Fruit fly (Drosophila melanogaster) whole organism, adult: ENCODE data around the gene CG7565.
A peak's percentile ranks its signal among the peaks of the same experiment; 100 is the strongest.

ENCODE experiments used
- CG11617 ChIP-seq: fragments of 200-800 bp; sonication (Bioruptor generic); optimal IDR thresholded peaks from 2 replicates; lab custom pipeline; 2017; ENCODE audit warnings: mild to moderate bottlenecking, missing biosample characterization, missing genetic modification reagents, missing genetic modification characterization
- CG12768 ChIP-seq: fragments of 200-800 bp; sonication (Bioruptor generic); optimal IDR thresholded peaks from 2 replicates; lab custom pipeline; 2017; ENCODE audit warnings: missing biosample characterization, missing genetic modification characterization, mild to moderate bottlenecking, moderate library complexity, missing genetic modification reagents
- CG14711 ChIP-seq: fragments of 200-800 bp; sonication (Bioruptor generic); optimal IDR thresholded peaks from 2 replicates; lab custom pipeline; 2018; ENCODE audit warnings: missing biosample characterization, mild to moderate bottlenecking, missing genetic modification characterization, moderate library complexity
- CG1620 ChIP-seq: fragments of 200-800 bp; sonication (Bioruptor generic); optimal IDR thresholded peaks from 2 replicates; lab custom pipeline; 2016; ENCODE audit warnings: missing biosample characterization, missing genetic modification characterization
- CG33017 ChIP-seq: fragments of 200-800 bp; sonication (Bioruptor generic); optimal IDR thresholded peaks from 2 replicates; lab custom pipeline; 2018; ENCODE audit warnings: missing biosample characterization, mild to moderate bottlenecking, missing genetic modification characterization, moderate library complexity
- CG5204 ChIP-seq: fragments of 200-800 bp; sonication (Bioruptor generic); optimal IDR thresholded peaks from 2 replicates; lab custom pipeline; 2016; ENCODE audit warnings: missing biosample characterization, missing genetic modification characterization
- CG7045 ChIP-seq: fragments of 200-800 bp; sonication (Bioruptor generic); optimal IDR thresholded peaks from 2 replicates; lab custom pipeline; 2017; ENCODE audit warnings: missing biosample characterization, mild to moderate bottlenecking, missing genetic modification characterization
- CG7101 ChIP-seq: fragments of 200-800 bp; sonication (Bioruptor generic); optimal IDR thresholded peaks from 2 replicates; lab custom pipeline; 2018; ENCODE audit warnings: missing biosample characterization, mild to moderate bottlenecking, missing genetic modification characterization, moderate library complexity
- Clk ChIP-seq: fragments of 200-800 bp; sonication (Bioruptor generic); optimal IDR thresholded peaks from 2 replicates; lab custom pipeline; 2017; ENCODE audit warnings: missing biosample characterization, missing genetic modification characterization
- Crg-1 ChIP-seq: fragments of 200-800 bp; sonication (Bioruptor generic); optimal IDR thresholded peaks from 2 replicates; lab custom pipeline; 2016; ENCODE audit warnings: missing biosample characterization, missing genetic modification characterization
- Hr96 ChIP-seq: fragments of 200-800 bp; sonication (Bioruptor generic); optimal IDR thresholded peaks from 2 replicates; lab custom pipeline; 2016; ENCODE audit warnings: missing biosample characterization, missing genetic modification characterization
- Mnt ChIP-seq: fragments of 200-800 bp; sonication (Bioruptor generic); optimal IDR thresholded peaks from 2 replicates; lab custom pipeline; 2016; ENCODE audit warnings: missing biosample characterization, mild to moderate bottlenecking, missing genetic modification characterization
- bab1 ChIP-seq: fragments of 200-800 bp; sonication (Bioruptor generic); optimal IDR thresholded peaks from 3 replicates; lab custom pipeline; 2019; ENCODE audit warnings: missing biosample characterization, mild to moderate bottlenecking, missing genetic modification characterization, moderate library complexity
- cic ChIP-seq: fragments of 200-800 bp; sonication (Bioruptor generic); optimal IDR thresholded peaks from 2 replicates; lab custom pipeline; 2017; ENCODE audit warnings: missing biosample characterization, mild to moderate bottlenecking, missing genetic modification characterization, moderate library complexity
- cnc ChIP-seq, 2 experiments: fragments of >200 bp; optimal IDR thresholded peaks; 2 replicates each; lab custom pipeline; 2017
- kay ChIP-seq: fragments of 200-800 bp; sonication (Bioruptor generic); peaks from one replicate; lab custom pipeline; 2016; ENCODE audit warnings: missing biosample characterization, missing genetic modification characterization, borderline replicate concordance
- ovo ChIP-seq: fragments of 200-800 bp; sonication (Bioruptor generic); optimal IDR thresholded peaks from 2 replicates; lab custom pipeline; 2016; ENCODE audit warnings: missing biosample characterization, missing genetic modification characterization
- pad ChIP-seq: fragments of 200-800 bp; sonication (Bioruptor generic); optimal IDR thresholded peaks from 3 replicates; lab custom pipeline; 2017; ENCODE audit warnings: missing biosample characterization, missing genetic modification characterization, mild to moderate bottlenecking, moderate library complexity, missing genetic modification reagents
- tj ChIP-seq: fragments of 200-800 bp; sonication (Bioruptor generic); optimal IDR thresholded peaks from 3 replicates; lab custom pipeline; 2017; ENCODE audit warnings: missing biosample characterization, mild to moderate bottlenecking, missing genetic modification characterization, moderate library complexity
- toe ChIP-seq: fragments of 200-800 bp; sonication (Bioruptor generic); optimal IDR thresholded peaks from 2 replicates; lab custom pipeline; 2016; ENCODE audit warnings: missing biosample characterization, missing genetic modification characterization

Gene CG7565

DNA sequence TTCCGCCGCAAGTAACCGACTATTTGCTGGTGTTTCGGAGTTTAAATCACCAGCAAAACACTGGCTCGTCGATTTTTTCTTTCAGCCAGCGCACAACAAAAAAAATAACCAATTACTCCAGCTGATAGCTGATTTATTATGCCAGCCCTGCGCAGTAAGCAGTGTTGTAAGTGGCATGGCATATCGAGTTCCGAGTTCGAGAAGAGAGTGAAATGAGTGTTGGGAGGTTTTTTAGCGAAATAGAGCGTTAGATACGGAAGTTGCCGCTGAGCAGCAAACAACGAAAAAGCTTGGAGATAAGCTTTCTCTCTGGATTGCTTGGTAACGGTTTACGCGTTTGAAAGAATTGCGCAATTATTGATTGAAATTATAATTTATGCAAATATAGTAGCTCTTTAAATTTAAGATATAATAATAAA is at the start of gene CG7565:
CG7565 (minus strand) TSS at position 137 of the 419 bp plus-strand sequence.
- TF ChIP-seq tj (peak; percentile 54), CG7045 (GFP tag; lab: Kevin White, UChicago) (peak; percentile 71), pad (GFP tag; lab: Kevin White, UChicago) (peak; percentile 75), CG12768 (peak; percentile 87), Clk (GFP tag; lab: Kevin White, UChicago) (peak; percentile 60), toe (GFP tag; lab: Kevin White, UChicago) (peak; percentile 63), Hr96 (GFP tag; lab: Kevin White, UChicago) (peak; percentile 51), CG7101 (tag; lab: Kevin White, UChicago) (peak; percentile 86), CG33017 (tag; lab: Kevin White, UChicago) (peak; percentile 78), CG1620 (peak; percentile 26), CG11617 (peak; percentile 68), Mnt (GFP tag; lab: Kevin White, UChicago) (peak; percentile 84), Crg-1 (peak; percentile 80), bab1 (GFP tag; lab: Kevin White, UChicago) (peak; percentile 79), CG5204 (GFP tag; lab: Kevin White, UChicago) (no peak), CG14711 (tag; lab: Kevin White, UChicago) (peak; percentile 67), cic (peak; percentile 75), kay (peak; percentile 82), ovo (peak; percentile 74), cnc (optimal IDR thresholded peaks at IDR 0.05; lab: Kevin White, UChicago) (no peak)

DNA sequence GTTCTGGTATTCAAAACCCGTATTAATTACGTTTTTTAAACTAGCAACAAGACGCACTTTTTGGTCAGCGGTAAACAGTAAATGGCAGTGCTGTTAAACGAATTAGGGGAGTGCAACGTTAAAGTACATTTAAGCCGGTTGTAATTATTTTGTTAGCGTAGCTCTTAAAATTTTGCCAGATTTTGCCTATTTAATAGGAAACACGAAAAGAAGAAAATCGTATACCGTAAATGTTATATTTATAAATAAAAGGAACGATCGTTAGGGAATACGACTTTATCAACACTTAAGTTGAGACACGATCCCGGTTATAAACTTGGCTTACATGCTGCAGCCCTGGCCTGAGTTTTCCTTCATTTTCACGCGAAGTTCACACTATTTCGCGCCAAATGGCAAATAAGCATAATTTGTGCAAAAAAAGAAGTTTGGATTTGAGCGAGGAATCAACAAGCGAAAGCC is 45.9 kb upstream of the CG7565 start, which contains the start of the genes Setx and mus301:
Setx (minus strand) TSS at position 51 of the 459 bp plus-strand sequence.
mus301 (plus strand) TSS at position 361 of the 459 bp plus-strand sequence.
- peak; percentile 83 for TF ChIP-seq CG11617
- TF ChIP-seq tj = peak; percentile 72
- TF ChIP-seq CG12768 = peak; percentile 88
- peak; percentile 90 for TF ChIP-seq ovo
- TF ChIP-seq Mnt (GFP tag; lab: Kevin White, UChicago) = peak; percentile 76
- peak; percentile 82 for TF ChIP-seq pad (GFP tag; lab: Kevin White, UChicago)
- peak; percentile 81 for TF ChIP-seq CG7045 (GFP tag; lab: Kevin White, UChicago)
- peak; percentile 82 for TF ChIP-seq bab1 (GFP tag; lab: Kevin White, UChicago)
- TF ChIP-seq Hr96 (GFP tag; lab: Kevin White, UChicago) = peak; percentile 80
- no peak for TF ChIP-seq kay
- TF ChIP-seq CG7101 (tag; lab: Kevin White, UChicago) = peak; percentile 84
- peak; percentile 68 for TF ChIP-seq Clk (GFP tag; lab: Kevin White, UChicago)
- peak; percentile 34 for TF ChIP-seq cic
- TF ChIP-seq CG33017 (tag; lab: Kevin White, UChicago) = peak; percentile 58
- TF ChIP-seq toe (GFP tag; lab: Kevin White, UChicago) = peak; percentile 89
- TF ChIP-seq cnc (optimal IDR thresholded peaks at IDR 0.05; lab: Kevin White, UChicago) = no peak
- peak; percentile 74 for TF ChIP-seq CG14711 (tag; lab: Kevin White, UChicago)
- TF ChIP-seq Crg-1 = peak; percentile 91
- peak; percentile 89 for TF ChIP-seq CG5204 (GFP tag; lab: Kevin White, UChicago)
- TF ChIP-seq CG1620 = peak; percentile 90

DNA sequence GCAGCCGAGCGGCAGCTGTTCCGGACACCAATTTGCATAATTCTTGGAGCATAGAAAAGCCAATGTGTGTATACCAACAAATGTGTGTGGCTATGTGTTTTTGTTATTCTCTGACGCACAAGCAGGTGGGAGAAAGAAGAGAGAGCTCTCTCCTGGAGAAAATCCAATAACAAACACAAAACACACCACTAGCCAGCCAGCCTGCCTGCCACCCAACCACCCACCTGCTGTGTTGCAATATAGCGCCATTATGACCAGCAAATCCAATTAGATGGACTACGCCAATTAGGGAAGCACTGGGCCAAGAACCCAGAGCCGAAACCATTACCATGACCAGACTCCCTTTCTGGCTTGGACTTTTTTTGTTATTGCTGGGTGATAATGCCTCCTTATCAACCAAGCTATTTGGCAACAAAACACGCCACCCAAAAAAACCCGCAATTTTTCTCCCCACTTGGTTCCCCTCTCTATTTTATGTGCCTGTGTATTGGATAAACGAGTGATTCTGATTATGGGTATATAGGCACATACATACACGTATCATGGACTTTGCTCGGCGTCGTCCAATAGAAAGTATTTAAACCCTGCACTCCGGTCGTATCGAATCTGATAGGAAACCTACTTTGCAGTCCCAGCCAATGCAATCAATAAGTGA is 36.9 kb upstream of the CG7565 start:
- TF ChIP-seq pad (GFP tag; lab: Kevin White, UChicago) = peak; percentile 54
- TF ChIP-seq CG1620 = no peak
- TF ChIP-seq toe (GFP tag; lab: Kevin White, UChicago) = peak; percentile 34
- TF ChIP-seq ovo = no peak
- TF ChIP-seq CG12768 = peak; percentile 72
- no peak for TF ChIP-seq bab1 (GFP tag; lab: Kevin White, UChicago)
- peak; percentile 6 for TF ChIP-seq cic
- TF ChIP-seq tj = no peak
- peak; percentile 60 for TF ChIP-seq Mnt (GFP tag; lab: Kevin White, UChicago)
- peak; percentile 42 for TF ChIP-seq CG5204 (GFP tag; lab: Kevin White, UChicago)
- TF ChIP-seq Clk (GFP tag; lab: Kevin White, UChicago) = no peak
- TF ChIP-seq kay = no peak
- no peak for TF ChIP-seq Crg-1
- no peak for TF ChIP-seq cnc (optimal IDR thresholded peaks at IDR 0.05; lab: Kevin White, UChicago)
- no peak for TF ChIP-seq CG11617
- TF ChIP-seq CG33017 (tag; lab: Kevin White, UChicago) = no peak
- TF ChIP-seq Hr96 (GFP tag; lab: Kevin White, UChicago) = no peak
- TF ChIP-seq CG7045 (GFP tag; lab: Kevin White, UChicago) = peak; percentile 38
- no peak for TF ChIP-seq CG7101 (tag; lab: Kevin White, UChicago)
- TF ChIP-seq CG14711 (tag; lab: Kevin White, UChicago) = peak; percentile 27

DNA sequence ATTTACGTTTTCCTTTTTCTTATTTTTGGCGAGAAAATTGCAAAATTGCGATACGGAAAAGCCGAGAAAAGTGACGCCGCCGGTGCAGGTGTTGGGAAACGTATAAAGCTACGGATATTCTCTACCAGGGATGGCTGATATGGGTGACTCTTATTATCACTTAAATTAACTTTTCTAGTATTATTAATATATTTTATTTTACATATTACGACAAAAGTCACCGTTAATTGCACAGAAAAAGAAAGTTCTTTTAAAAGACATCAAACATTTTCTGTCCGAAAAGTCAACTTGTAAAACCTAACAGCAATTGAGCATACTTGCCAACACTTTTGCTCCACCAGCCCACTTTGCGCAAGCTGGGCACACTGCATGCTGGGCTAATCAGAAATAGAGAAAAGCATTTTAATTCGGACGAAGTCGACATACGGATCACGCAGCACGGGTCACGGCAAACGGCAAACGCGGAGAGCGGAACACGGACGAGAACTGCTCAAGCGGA is 36.2 kb upstream of the CG7565 start, which contains the start of the genes Cds and Uba2:
Cds (plus strand) TSS at position 51 of the 499 bp plus-strand sequence.
Uba2 (minus strand) TSS at position 107 of the 499 bp plus-strand sequence.
- peak; percentile 92 for TF ChIP-seq Clk (GFP tag; lab: Kevin White, UChicago)
- TF ChIP-seq CG11617 = peak; percentile 97
- TF ChIP-seq CG5204 (GFP tag; lab: Kevin White, UChicago) = peak; percentile 90
- peak; percentile 97 for TF ChIP-seq bab1 (GFP tag; lab: Kevin White, UChicago)
- peak; percentile 97 for TF ChIP-seq ovo
- peak; percentile 95 for TF ChIP-seq CG12768
- peak; percentile 96 for TF ChIP-seq toe (GFP tag; lab: Kevin White, UChicago)
- no peak for TF ChIP-seq kay
- no peak for TF ChIP-seq cnc (optimal IDR thresholded peaks at IDR 0.05; lab: Kevin White, UChicago)
- peak; percentile 98 for TF ChIP-seq CG7101 (tag; lab: Kevin White, UChicago)
- TF ChIP-seq CG1620 = peak; percentile 90
- peak; percentile 89 for TF ChIP-seq Mnt (GFP tag; lab: Kevin White, UChicago)
- TF ChIP-seq CG33017 (tag; lab: Kevin White, UChicago) = peak; percentile 95
- TF ChIP-seq CG7045 (GFP tag; lab: Kevin White, UChicago) = peak; percentile 96
- TF ChIP-seq cic = peak; percentile 87
- peak; percentile 88 for TF ChIP-seq pad (GFP tag; lab: Kevin White, UChicago)
- peak; percentile 93 for TF ChIP-seq tj
- TF ChIP-seq Hr96 (GFP tag; lab: Kevin White, UChicago) = no peak
- TF ChIP-seq Crg-1 = peak; percentile 96
- TF ChIP-seq CG14711 (tag; lab: Kevin White, UChicago) = peak; percentile 97
